Fruit fly (Drosophila melanogaster) whole organism, wandering third instar larva: Measurements from ENCODE around the gene RPA1.

Source experiments
- Abd-B ChIP-seq: fragments of >200 bp; optimal IDR thresholded peaks from 2 replicates; lab custom pipeline; 2017; ENCODE audit warnings: missing biosample characterization, missing genetic modification characterization
- CrebA ChIP-seq: fragments of 200-800 bp; sonication (Bioruptor generic); optimal IDR thresholded peaks from 2 replicates; lab custom pipeline; 2016; ENCODE audit warnings: missing biosample characterization, mild to moderate bottlenecking, missing genetic modification characterization, borderline replicate concordance
- Dfd ChIP-seq: fragments of >200 bp; optimal IDR thresholded peaks from 2 replicates; lab custom pipeline; 2017; ENCODE audit warnings: missing biosample characterization, missing genetic modification characterization
- GATAd ChIP-seq: sonication (Bioruptor generic); optimal IDR thresholded peaks from 2 replicates; lab custom pipeline; 2016; ENCODE audit warnings: missing biosample characterization, missing genetic modification characterization
- Hnf4 ChIP-seq: fragments of 200-800 bp; sonication (Bioruptor generic); optimal IDR thresholded peaks from 2 replicates; lab custom pipeline; 2016; ENCODE audit warnings: missing biosample characterization, mild to moderate bottlenecking, missing genetic modification characterization
- Mio ChIP-seq: sonication (Bioruptor generic); optimal IDR thresholded peaks from 2 replicates; lab custom pipeline; 2016; ENCODE audit warnings: missing biosample characterization, missing genetic modification characterization
- OdsH ChIP-seq: fragments of 200-800 bp; sonication (Bioruptor generic); optimal IDR thresholded peaks from 2 replicates; lab custom pipeline; 2016; ENCODE audit warnings: missing biosample characterization, mild to moderate bottlenecking, missing genetic modification characterization
- Rel ChIP-seq, 2 experiments: fragments of 200-800 bp; sonication (Bioruptor generic) in 1 of 2; optimal IDR thresholded peaks; 2 replicates in 1 of 2; 3 replicates in 1 of 2; lab custom pipeline; 2016 to 2019; ENCODE audit warnings: mild to moderate bottlenecking in 2 of 2, missing biosample characterization in 2 of 2, missing genetic modification characterization in 2 of 2, moderate library complexity in 1 of 2
- Sp1 ChIP-seq: fragments of 200-800 bp; sonication (Bioruptor generic); optimal IDR thresholded peaks from 3 replicates; lab custom pipeline; 2019; ENCODE audit warnings: missing biosample characterization, mild to moderate bottlenecking, missing genetic modification characterization, moderate library complexity
- Vsx2 ChIP-seq: fragments of 200-300, 225-300 bp; sonication (Bioruptor generic); optimal IDR thresholded peaks from 2 replicates; lab custom pipeline; 2018; ENCODE audit warnings: missing biosample characterization, missing genetic modification characterization; ENCODE audit not compliant: partially characterized antibody
- brk ChIP-seq: fragments of 200-800 bp; sonication (Bioruptor generic); optimal IDR thresholded peaks from 2 replicates; lab custom pipeline; 2016; ENCODE audit warnings: missing biosample characterization, mild to moderate bottlenecking, missing genetic modification characterization
- dl ChIP-seq, 2 experiments: fragments of 175-275, 200-275 bp in 1 of 2; fragments of 200-275 bp in 1 of 2; sonication (Bioruptor generic); optimal IDR thresholded peaks; lab custom pipeline; 2018; ENCODE audit warnings: mild to moderate bottlenecking in 2 of 2, missing biosample characterization in 2 of 2, missing genetic modification characterization in 2 of 2, moderate library complexity in 2 of 2; ENCODE audit not compliant: partially characterized antibody in 2 of 2, insufficient read depth in 1 of 2
- dmrt93B ChIP-seq: fragments of 200-800 bp; sonication (Bioruptor generic); optimal IDR thresholded peaks from 2 replicates; lab custom pipeline; 2018; ENCODE audit warnings: missing biosample characterization, mild to moderate bottlenecking, missing genetic modification characterization
- h ChIP-seq: fragments of 200-800 bp; sonication (Bioruptor generic); optimal IDR thresholded peaks from 3 replicates; lab custom pipeline; 2016; ENCODE audit warnings: missing biosample characterization, mild to moderate bottlenecking, missing genetic modification characterization
- jim ChIP-seq: fragments of 175-275, 200-325 bp; sonication (Bioruptor generic); optimal IDR thresholded peaks from 2 replicates; lab custom pipeline; 2016; ENCODE audit warnings: missing biosample characterization, mild to moderate bottlenecking, missing genetic modification characterization
- lola ChIP-seq: fragments of >200 bp; optimal IDR thresholded peaks from 2 replicates; lab custom pipeline; 2017; ENCODE audit warnings: missing biosample characterization, missing genetic modification characterization
- sv ChIP-seq: fragments of 200-800 bp; sonication (Bioruptor generic); optimal IDR thresholded peaks from 3 replicates; lab custom pipeline; 2016; ENCODE audit warnings: missing biosample characterization, missing genetic modification characterization
- tai ChIP-seq: sonication (Bioruptor generic); optimal IDR thresholded peaks from 2 replicates; lab custom pipeline; 2016; ENCODE audit warnings: missing biosample characterization, missing genetic modification characterization
- woc ChIP-seq: sonication (Bioruptor generic); optimal IDR thresholded peaks from 2 replicates; lab custom pipeline; 2016; ENCODE audit warnings: missing biosample characterization, mild to moderate bottlenecking, missing genetic modification characterization

Gene RPA1

DNA sequence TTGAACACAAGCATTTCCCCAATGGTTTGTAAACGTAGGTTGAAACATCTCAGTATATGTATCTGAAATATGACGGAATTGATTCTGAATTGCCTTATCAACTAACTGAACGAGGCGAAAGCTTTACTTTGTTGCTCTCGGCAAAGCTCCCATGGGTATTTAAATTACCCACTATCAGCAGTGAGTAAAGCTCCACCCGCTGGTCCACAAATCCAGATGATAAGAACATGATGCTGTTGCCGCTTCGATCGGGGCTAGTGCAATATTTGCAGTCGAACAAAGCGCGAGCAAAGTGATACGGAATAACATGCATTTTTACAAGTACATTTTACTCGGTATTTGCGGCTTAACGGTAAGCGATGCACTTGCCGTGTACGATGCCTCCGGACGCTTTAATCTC lies 44.4 kb downstream of the RPA1 start, which contains the start of gene CG18249:
CG18249 (plus strand) TSS at position 256 of the 400 bp plus-strand sequence.
- TF ChIP-seq Rel (GFP tag; optimal IDR thresholded peaks at IDR 0.05; lab: Kevin White, UChicago) (no peak), Rel (tag; optimal IDR thresholded peaks at IDR 0.05; lab: Kevin White, UChicago) (peak; percentile 4), sv (GFP tag; lab: Kevin White, UChicago) (no peak)
- TF ChIP-seq, all 38 proteins: peak for 1

DNA sequence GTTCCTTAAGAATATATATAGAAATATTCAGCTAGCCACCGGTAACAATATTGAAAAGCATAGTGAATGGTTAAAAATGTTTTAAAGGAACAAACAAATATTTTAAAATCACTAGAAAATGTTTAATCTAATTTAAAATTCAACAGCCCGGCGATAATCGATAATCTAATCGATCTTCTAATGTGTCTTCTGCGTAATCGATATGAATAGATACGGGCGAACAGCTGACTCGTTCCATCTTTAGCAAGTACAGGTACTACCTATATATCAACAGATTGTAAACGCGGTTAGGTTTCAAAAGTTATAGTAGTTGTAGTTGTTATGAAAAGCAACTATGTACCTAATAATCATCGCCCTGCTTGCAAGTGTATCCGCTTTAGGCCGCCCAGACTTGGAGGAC lies 46.5 kb downstream of the RPA1 start, which contains the start of gene CG7800:
CG7800 (plus strand) TSS at position 231 of the 400 bp plus-strand sequence.
- TF ChIP-seq dmrt93B (GFP tag; lab: Kevin White, UChicago) (no peak), OdsH (GFP tag; lab: Kevin White, UChicago) (no peak), jim (GFP tag; lab: Kevin White, UChicago) (no peak), Sp1 (GFP tag; lab: Kevin White, UChicago) (no peak), dl (GFP tag; optimal IDR thresholded peaks at IDR 0.05; lab: Kevin White, UChicago; ENCODE audit: insufficient read depth in 1 of 2, partially characterized antibody in 2 of 2) (no peak), Mio (GFP tag; lab: Kevin White, UChicago) (no peak), h (GFP tag; lab: Kevin White, UChicago) (no peak), GATAd (GFP tag; lab: Kevin White, UChicago) (no peak), lola (GFP tag; lab: Kevin White, UChicago) (no peak), Vsx2 (GFP tag; lab: Kevin White, UChicago) (no peak), Abd-B (GFP tag; lab: Kevin White, UChicago) (no peak), CrebA (GFP tag; lab: Kevin White, UChicago) (no peak), woc (GFP tag; lab: Kevin White, UChicago) (no peak), Dfd (GFP tag; lab: Kevin White, UChicago) (no peak)

- TF ChIP-seq Dfd (GFP tag; lab: Kevin White, UChicago) (no peak), Rel (GFP tag; optimal IDR thresholded peaks at IDR 0.05; lab: Kevin White, UChicago) (no peak), Rel (tag; optimal IDR thresholded peaks at IDR 0.05; lab: Kevin White, UChicago) (peak; percentile 51), Sp1 (GFP tag; lab: Kevin White, UChicago) (no peak), tai (GFP tag; lab: Kevin White, UChicago) (no peak), Hnf4 (GFP tag; lab: Kevin White, UChicago) (peak; percentile 1), brk (GFP tag; lab: Kevin White, UChicago) (no peak)
These were observed 48.6 kb downstream of the RPA1 start for dm6 chr3R:8215528-8216189.

- TF ChIP-seq tai (GFP tag; lab: Kevin White, UChicago), result no peak
- peak; percentile 53 for TF ChIP-seq sv (GFP tag; lab: Kevin White, UChicago)
These were observed 51.7 kb downstream of the RPA1 start for dm6 chr3R:8212594-8212993.
